Worm (Caenorhabditis elegans) whole organism, L1 larva: Measurements from ENCODE around the gene igeg-2.

ENCODE experiments used
- C34B4.2 ChIP-seq: sonication (generic microtip); optimal IDR thresholded peaks from 2 replicates; lab custom pipeline; 2017; ENCODE audit warnings: mild to moderate bottlenecking, missing genetic modification characterization, missing compliant biosample characterization
- alr-1 ChIP-seq: fragments of 200-800 bp; sonication (Bioruptor generic); optimal IDR thresholded peaks from 2 replicates; lab custom pipeline; 2018; ENCODE audit warnings: borderline replicate concordance, mild to moderate bottlenecking, missing genetic modification characterization, missing compliant biosample characterization
- ama-1 ChIP-seq: fragments of 150-350 bp; optimal IDR thresholded peaks from 2 replicates; lab custom pipeline; 2014
- blmp-1 ChIP-seq: fragments of 150-350 bp; optimal IDR thresholded peaks from 2 replicates; lab custom pipeline; 2014; ENCODE audit warnings: missing biosample characterization, missing genetic modification characterization
- ceh-8 ChIP-seq: fragments of 200-800 bp; sonication (Bioruptor generic); optimal IDR thresholded peaks from 2 replicates; lab custom pipeline; 2018; ENCODE audit warnings: mild to moderate bottlenecking, missing genetic modification characterization, moderate library complexity, missing compliant biosample characterization
- ceh-88 ChIP-seq: fragments of 200-800 bp; sonication (Bioruptor generic); IDR thresholded peaks from 2 replicates; pipeline ENCODE4 v1.3.6; 2022; ENCODE audit warnings: missing genetic modification characterization, missing compliant biosample characterization
- dpl-1 ChIP-seq, 3 experiments: fragments of 150-350 bp in 2 of 3; sonication (generic microtip) in 1 of 3; optimal IDR thresholded peaks; 2 replicates each; lab custom pipeline; 2014 to 2017; ENCODE audit warnings: missing biosample characterization in 3 of 3, missing genetic modification characterization in 3 of 3, missing genetic modification reagents in 3 of 3
- dsc-1 ChIP-seq: sonication (generic microtip); optimal IDR thresholded peaks from 2 replicates; lab custom pipeline; 2016; ENCODE audit warnings: mild to moderate bottlenecking, missing genetic modification characterization, missing compliant biosample characterization
- efl-1 ChIP-seq, 4 experiments: fragments of 150-350 bp; optimal IDR thresholded peaks in 3 of 4; peaks in 1 of 4; 1 replicate in 1 of 4; 2 replicates in 3 of 4; lab custom pipeline; 2014; ENCODE audit warnings: missing biosample characterization in 2 of 4, missing genetic modification characterization in 2 of 4, missing genetic modification reagents in 2 of 4
- egl-13 ChIP-seq: sonication (generic microtip); optimal IDR thresholded peaks from 2 replicates; lab custom pipeline; 2016; ENCODE audit warnings: missing genotype, missing genetic modification reagents, missing genetic modification characterization, missing compliant biosample characterization
- egl-27 ChIP-seq, 2 experiments: fragments of 150-350 bp in 1 of 2; sonication (generic microtip); optimal IDR thresholded peaks; 3 replicates each; lab custom pipeline; 2017 to 2018; ENCODE audit warnings: missing biosample characterization in 2 of 2, missing genetic modification characterization in 2 of 2, missing genetic modification reagents in 2 of 2
- elt-3 ChIP-seq, 6 experiments: fragments of 150-350 bp in 1 of 6; sonication (generic microtip); optimal IDR thresholded peaks; 2 replicates each; lab custom pipeline; 2017 to 2018; ENCODE audit warnings: missing biosample characterization in 6 of 6, missing genetic modification characterization in 6 of 6, inconsistent platforms in 1 of 6
- ets-5 ChIP-seq: fragments of 200-800 bp; sonication (Bioruptor generic); IDR thresholded peaks from 2 replicates; pipeline ENCODE4 v1.3.6; 2022; ENCODE audit warnings: missing genetic modification characterization, missing compliant biosample characterization
- fkh-10 ChIP-seq: sonication (generic microtip); optimal IDR thresholded peaks from 2 replicates; lab custom pipeline; 2017; ENCODE audit warnings: missing biosample characterization, missing genetic modification reagents, missing genetic modification characterization
- fkh-4 ChIP-seq: sonication (generic microtip); optimal IDR thresholded peaks from 2 replicates; lab custom pipeline; 2016; ENCODE audit warnings: missing compliant biosample characterization, missing genetic modification characterization, borderline replicate concordance
- fkh-8 ChIP-seq: sonication (generic microtip); optimal IDR thresholded peaks from 2 replicates; lab custom pipeline; 2016; ENCODE audit warnings: mild to moderate bottlenecking, missing genetic modification characterization, missing compliant biosample characterization
- hlh-17 ChIP-seq: fragments of 200-800 bp; sonication (Bioruptor generic); optimal IDR thresholded peaks from 2 replicates; lab custom pipeline; 2018; ENCODE audit warnings: missing genetic modification characterization, mild to moderate bottlenecking, missing compliant biosample characterization, moderate library complexity, borderline replicate concordance
- hpl-2 ChIP-seq: fragments of 150-350 bp; optimal IDR thresholded peaks from 2 replicates; lab custom pipeline; 2014; ENCODE audit warnings: missing biosample characterization, missing genetic modification reagents, missing genetic modification characterization
- isw-1 ChIP-seq: fragments of 200-800 bp; sonication (Bioruptor generic); IDR thresholded peaks from 2 replicates; pipeline ENCODE4 v1.3.6; 2022; ENCODE audit warnings: missing genetic modification characterization, missing compliant biosample characterization
- jun-1 ChIP-seq: fragments of 150-350 bp; optimal IDR thresholded peaks from 2 replicates; lab custom pipeline; 2014; ENCODE audit warnings: missing biosample characterization, missing genetic modification reagents, missing genetic modification characterization
- lin-14 ChIP-seq: fragments of 200-800 bp; sonication (Bioruptor generic); optimal IDR thresholded peaks from 2 replicates; lab custom pipeline; 2018; ENCODE audit warnings: mild to moderate bottlenecking, missing genetic modification characterization, moderate library complexity, missing compliant biosample characterization
- lin-35 ChIP-seq, 2 experiments: fragments of 150-350 bp; optimal IDR thresholded peaks; 2 replicates each; lab custom pipeline; 2014; ENCODE audit warnings: missing biosample characterization in 2 of 2, missing genetic modification characterization in 2 of 2, missing genetic modification reagents in 2 of 2
- lin-39 ChIP-seq: fragments of 150-350 bp; optimal IDR thresholded peaks from 2 replicates; lab custom pipeline; 2014; ENCODE audit warnings: missing biosample characterization, missing genetic modification reagents, missing genetic modification characterization
- mdl-1 ChIP-seq, 2 experiments: fragments of 150-350 bp; optimal IDR thresholded peaks; 2 replicates each; lab custom pipeline; 2014 to 2017; ENCODE audit warnings: missing biosample characterization in 2 of 2, missing genetic modification characterization in 2 of 2, inconsistent platforms in 1 of 2
- mef-2 ChIP-seq: fragments of 150-350 bp; optimal IDR thresholded peaks from 2 replicates; lab custom pipeline; 2014; ENCODE audit warnings: missing biosample characterization, missing genetic modification characterization
- mep-1 ChIP-seq: fragments of 150-350 bp; optimal IDR thresholded peaks from 2 replicates; lab custom pipeline; 2014; ENCODE audit warnings: missing biosample characterization, missing genetic modification characterization
- nhr-11 ChIP-seq: fragments of 150-350 bp; optimal IDR thresholded peaks from 2 replicates; lab custom pipeline; 2014; ENCODE audit warnings: missing biosample characterization, missing genetic modification characterization
- nhr-19 ChIP-seq: fragments of 200-800 bp; sonication (Bioruptor generic); conservative IDR thresholded peaks from 2 replicates; pipeline ENCODE4 v1.3.6; 2022; ENCODE audit warnings: missing genetic modification characterization, missing compliant biosample characterization
- nhr-20 ChIP-seq: sonication (generic microtip); optimal IDR thresholded peaks from 2 replicates; lab custom pipeline; 2016; ENCODE audit warnings: mild to moderate bottlenecking, missing genetic modification characterization, missing compliant biosample characterization
- nhr-28 ChIP-seq: fragments of 150-350 bp; optimal IDR thresholded peaks from 2 replicates; lab custom pipeline; 2014; ENCODE audit warnings: missing biosample characterization, missing genetic modification characterization
- nhr-47 ChIP-seq: sonication (generic microtip); optimal IDR thresholded peaks from 2 replicates; lab custom pipeline; 2016; ENCODE audit warnings: mild to moderate bottlenecking, missing genetic modification characterization, moderate library complexity, missing compliant biosample characterization
- nhr-71 ChIP-seq: sonication (generic microtip); optimal IDR thresholded peaks from 2 replicates; lab custom pipeline; 2016; ENCODE audit warnings: mild to moderate bottlenecking, missing genetic modification characterization, moderate library complexity, missing compliant biosample characterization
- nhr-76 ChIP-seq: sonication (generic microtip); optimal IDR thresholded peaks from 2 replicates; lab custom pipeline; 2017; ENCODE audit warnings: missing biosample characterization, missing genetic modification characterization
- nhr-90 ChIP-seq: sonication (generic microtip); optimal IDR thresholded peaks from 2 replicates; lab custom pipeline; 2016; ENCODE audit warnings: mild to moderate bottlenecking, missing genetic modification characterization, missing compliant biosample characterization; ENCODE audit not compliant: poor library complexity
- rnt-1 ChIP-seq: sonication (generic microtip); optimal IDR thresholded peaks from 2 replicates; lab custom pipeline; 2016; ENCODE audit warnings: mild to moderate bottlenecking, missing genetic modification characterization, moderate library complexity, missing compliant biosample characterization
- snu-23 ChIP-seq: sonication (generic microtip); optimal IDR thresholded peaks from 2 replicates; lab custom pipeline; 2016; ENCODE audit warnings: missing genetic modification characterization, missing compliant biosample characterization
- sox-4 ChIP-seq: sonication (generic microtip); optimal IDR thresholded peaks from 2 replicates; lab custom pipeline; 2016; ENCODE audit warnings: missing genetic modification characterization, missing compliant biosample characterization
- sup-37 ChIP-seq: fragments of 200-800 bp; sonication (Bioruptor generic); optimal IDR thresholded peaks from 2 replicates; lab custom pipeline; 2018; ENCODE audit warnings: mild to moderate bottlenecking, missing genetic modification characterization, missing compliant biosample characterization
- tbx-2 ChIP-seq: sonication (generic microtip); optimal IDR thresholded peaks from 2 replicates; lab custom pipeline; 2016; ENCODE audit warnings: missing genetic modification characterization, missing compliant biosample characterization
- tlp-1 ChIP-seq: fragments of 150-350 bp; optimal IDR thresholded peaks from 2 replicates; lab custom pipeline; 2014; ENCODE audit warnings: missing biosample characterization, missing genetic modification characterization
- unc-30 ChIP-seq: sonication (generic microtip); optimal IDR thresholded peaks from 2 replicates; lab custom pipeline; 2017; ENCODE audit warnings: missing biosample characterization, missing genetic modification characterization
- unc-62 ChIP-seq: fragments of 150-350 bp; optimal IDR thresholded peaks from 2 replicates; lab custom pipeline; 2014; ENCODE audit warnings: missing biosample characterization, missing genetic modification reagents, missing genetic modification characterization
- unc-98 ChIP-seq: fragments of 200-800 bp; sonication (Bioruptor generic); IDR thresholded peaks from 2 replicates; pipeline ENCODE4 v1.3.6; 2022; ENCODE audit warnings: missing genetic modification characterization, missing compliant biosample characterization
- ztf-11 ChIP-seq, 2 experiments: sonication (generic microtip); optimal IDR thresholded peaks; 2 replicates each; lab custom pipeline; 2016 to 2017; ENCODE audit warnings: missing genetic modification characterization in 2 of 2, missing biosample characterization in 1 of 2, missing compliant biosample characterization in 1 of 2

Gene igeg-2

ce11 chrX:11414837-11415550 is 31.4 kb downstream of the igeg-2 start, which contains the start of gene pek-1 (continued):
- TF ChIP-seq nhr-47 (tag; lab: Kevin White, UChicago) (peak; percentile 56), unc-62 (GFP tag; lab: Kevin White, UChicago) (no peak), fkh-8 (tag; lab: Kevin White, UChicago) (no peak), nhr-20 (peak; percentile 78), blmp-1 (tag; lab: Kevin White, UChicago) (peak; percentile 96), ets-5 (GFP tag; lab: Robert Waterston, UW) (no peak), lin-35 (GFP tag; optimal IDR thresholded peaks at IDR 0.05; lab: Kevin White, UChicago) (peak; percentile 31 to 43), jun-1 (peak; percentile 13), tlp-1 (tag; lab: Kevin White, UChicago) (no peak), snu-23 (GFP tag; lab: Kevin White, UChicago) (peak; percentile 70), sup-37 (peak; percentile 19), ceh-8 (GFP tag; lab: Kevin White, UChicago) (no peak), nhr-71 (tag; lab: Kevin White, UChicago) (peak; percentile 88), hpl-2 (GFP tag; lab: Kevin White, UChicago) (no peak), lin-39 (tag; lab: Kevin White, UChicago) (peak; percentile 73), egl-13 (tag; lab: Kevin White, UChicago) (peak; percentile 15), nhr-11 (tag; lab: Kevin White, UChicago) (peak; percentile 18), nhr-90 (tag; lab: Kevin White, UChicago) (peak; percentile 55), dpl-1 (GFP tag; optimal IDR thresholded peaks at IDR 0.05; lab: Kevin White, UChicago) (peak in 1 of 3 experiments; percentile 47), lin-14 (peak; percentile 71), rnt-1 (peak; percentile 75), C34B4.2 (no peak), dsc-1 (peak; percentile 24), fkh-10 (GFP tag; lab: Kevin White, UChicago) (no peak), mep-1 (tag; lab: Kevin White, UChicago) (peak; percentile 70), tbx-2 (peak; percentile 55), ztf-11 (tag; optimal IDR thresholded peaks at IDR 0.05; lab: Kevin White, UChicago) (peak in 1 of 2 experiments; percentile 35), mdl-1 (tag; optimal IDR thresholded peaks at IDR 0.05; lab: Kevin White, UChicago) (peak in 1 of 2 experiments; percentile 91), nhr-19 (peak; percentile 60)

ce11 chrX:11411675-11412074 is 34.8 kb downstream of the igeg-2 start:
- TF ChIP-seq elt-3 (tag; optimal IDR thresholded peaks at IDR 0.05; lab: Kevin White, UChicago) (no peak), nhr-90 (tag; lab: Kevin White, UChicago) (no peak), unc-98 (GFP tag; lab: Robert Waterston, UW) (no peak), unc-30 (tag; lab: Kevin White, UChicago) (no peak), dsc-1 (no peak), fkh-10 (GFP tag; lab: Kevin White, UChicago) (no peak), ztf-11 (tag; optimal IDR thresholded peaks at IDR 0.05; lab: Kevin White, UChicago) (no peak), lin-35 (GFP tag; optimal IDR thresholded peaks at IDR 0.05; lab: Kevin White, UChicago) (no peak)
- TF ChIP-seq, all 84 proteins: peak for 0

- TF ChIP-seq isw-1 (GFP tag; lab: Robert Waterston, UW): no peak
- no peak for TF ChIP-seq lin-39 (tag; lab: Kevin White, UChicago)
- no peak for TF ChIP-seq nhr-76 (tag; lab: Kevin White, UChicago)
- no peak for TF ChIP-seq nhr-28 (tag; lab: Kevin White, UChicago)
- TF ChIP-seq fkh-4 (tag; lab: Kevin White, UChicago): no peak
- peak in 1 of 2 experiments; percentile 35 for TF ChIP-seq lin-35 (GFP tag; optimal IDR thresholded peaks at IDR 0.05; lab: Kevin White, UChicago)
- TF ChIP-seq sup-37: no peak
- peak; percentile 32 for TF ChIP-seq snu-23 (GFP tag; lab: Kevin White, UChicago)
- TF ChIP-seq nhr-20: peak; percentile 39
- peak; percentile 62 for TF ChIP-seq nhr-71 (tag; lab: Kevin White, UChicago)
- no peak for TF ChIP-seq alr-1
- no peak for TF ChIP-seq ceh-8 (GFP tag; lab: Kevin White, UChicago)
- TF ChIP-seq hpl-2 (GFP tag; lab: Kevin White, UChicago): no peak
- TF ChIP-seq sox-4 (tag; lab: Kevin White, UChicago): no peak
- no peak for TF ChIP-seq dsc-1
- TF ChIP-seq blmp-1 (tag; lab: Kevin White, UChicago): no peak
- no peak for TF ChIP-seq mef-2 (tag; lab: Kevin White, UChicago)
- no peak for TF ChIP-seq tbx-2
- TF ChIP-seq ama-1 (lab: Kevin White, UChicago): no peak
- peak in 1 of 6 experiments; percentile 24 for TF ChIP-seq elt-3 (tag; optimal IDR thresholded peaks at IDR 0.05; lab: Kevin White, UChicago)
- no peak for TF ChIP-seq efl-1 (optimal IDR thresholded peaks at IDR 0.05; lab: Kevin White, UChicago)
- TF ChIP-seq efl-1 (GFP tag; optimal IDR thresholded peaks at IDR 0.05 in 1 of 2; lab: Kevin White, UChicago): peak in 1 of 2 experiments; percentile 55
- TF ChIP-seq fkh-10 (GFP tag; lab: Kevin White, UChicago): no peak
- no peak for TF ChIP-seq egl-27 (tag; optimal IDR thresholded peaks at IDR 0.05; lab: Kevin White, UChicago)
- TF ChIP-seq ztf-11 (tag; optimal IDR thresholded peaks at IDR 0.05; lab: Kevin White, UChicago): no peak
- TF ChIP-seq hlh-17 (GFP tag; lab: Kevin White, UChicago): no peak
- TF ChIP-seq ceh-88 (GFP tag; lab: Robert Waterston, UW): no peak
Measured at ce11 chrX:11409457-11409856, 37.0 kb downstream of the igeg-2 start.
